Fruit fly (Drosophila melanogaster) whole organism, embryonic: ENCODE results near the gene Taf10.

Experiments
- Adf1 ChIP-seq: fragments of 200-800 bp; sonication (Bioruptor generic); IDR thresholded peaks from 2 replicates; pipeline ENCODE4 v1.3.6; 2022; ENCODE audit warnings: missing biosample characterization, missing genetic modification characterization
- Atf-2 ChIP-seq: fragments of 200-800 bp; sonication (Bioruptor generic); optimal IDR thresholded peaks from 2 replicates; lab custom pipeline; 2016; ENCODE audit warnings: missing biosample characterization, missing genetic modification characterization
- CG11723 ChIP-seq: fragments of 200-800 bp; sonication (Bioruptor generic); optimal IDR thresholded peaks from 2 replicates; lab custom pipeline; 2017; ENCODE audit warnings: missing biosample characterization, mild to moderate bottlenecking, missing genetic modification characterization
- CG12155 ChIP-seq: fragments of 200-800 bp; sonication (Bioruptor generic); optimal IDR thresholded peaks from 3 replicates; lab custom pipeline; 2016; ENCODE audit warnings: missing biosample characterization, missing genetic modification characterization
- CG12299 ChIP-seq: fragments of 200-800 bp; sonication (Bioruptor generic); optimal IDR thresholded peaks from 2 replicates; lab custom pipeline; 2018; ENCODE audit warnings: missing biosample characterization, mild to moderate bottlenecking, missing genetic modification characterization
- CG13775 ChIP-seq: fragments of 200-800 bp; sonication (Bioruptor generic); optimal IDR thresholded peaks from 3 replicates; lab custom pipeline; 2017; ENCODE audit warnings: missing biosample characterization, mild to moderate bottlenecking, missing genetic modification characterization
- CG1647 ChIP-seq: fragments of 200-800 bp; sonication (Bioruptor generic); optimal IDR thresholded peaks from 3 replicates; lab custom pipeline; 2016; ENCODE audit warnings: missing biosample characterization, missing genetic modification characterization
- CG18011 ChIP-seq: fragments of 200-800 bp; sonication (Bioruptor generic); optimal IDR thresholded peaks from 2 replicates; lab custom pipeline; 2017; ENCODE audit warnings: missing biosample characterization, missing genetic modification characterization, mild to moderate bottlenecking, moderate library complexity, missing genotype
- CG2199 ChIP-seq: fragments of 200-800 bp; sonication (Bioruptor generic); IDR thresholded peaks from 3 replicates; pipeline ENCODE4 v1.3.6; 2022; ENCODE audit warnings: missing biosample characterization, missing genetic modification characterization
- CG31388 ChIP-seq: fragments of 200-800 bp; sonication (Bioruptor generic); optimal IDR thresholded peaks from 2 replicates; lab custom pipeline; 2016; ENCODE audit warnings: missing biosample characterization, missing genetic modification characterization
- CG32532 ChIP-seq: fragments of 200-800 bp; sonication (Bioruptor generic); IDR thresholded peaks from 2 replicates; pipeline ENCODE4 v1.3.6; 2022; ENCODE audit warnings: missing biosample characterization, missing genetic modification characterization
- CG3281 ChIP-seq: fragments of 200-800 bp; sonication (Bioruptor generic); optimal IDR thresholded peaks from 3 replicates; lab custom pipeline; 2017; ENCODE audit warnings: missing biosample characterization, mild to moderate bottlenecking, missing genetic modification characterization
- CG33213 ChIP-seq: fragments of 200-800 bp; sonication (Bioruptor generic); optimal IDR thresholded peaks from 3 replicates; lab custom pipeline; 2016; ENCODE audit warnings: missing biosample characterization, missing genetic modification characterization
- CG33557 ChIP-seq: fragments of 200-800 bp; sonication (Bioruptor generic); optimal IDR thresholded peaks from 2 replicates; lab custom pipeline; 2019; ENCODE audit warnings: missing biosample characterization, mild to moderate bottlenecking, missing genetic modification characterization, moderate library complexity
- CG34422 ChIP-seq: fragments of 200-800 bp; sonication (Bioruptor generic); IDR thresholded peaks from 3 replicates; pipeline ENCODE4 v1.3.6; 2022; ENCODE audit warnings: missing biosample characterization, missing genetic modification characterization
- CG4360 ChIP-seq: fragments of 200-800 bp; sonication (Bioruptor generic); IDR thresholded peaks from 2 replicates; pipeline ENCODE4 v1.3.6; 2022; ENCODE audit warnings: missing biosample characterization, missing genetic modification characterization
- CG7357 ChIP-seq: fragments of 200-800 bp; sonication (Bioruptor generic); IDR thresholded peaks from 3 replicates; pipeline ENCODE4 v1.3.6; 2022; ENCODE audit warnings: missing biosample characterization, missing genetic modification characterization
- CG8388 ChIP-seq: fragments of 200-800 bp; sonication (Bioruptor generic); optimal IDR thresholded peaks from 2 replicates; lab custom pipeline; 2019; ENCODE audit warnings: missing biosample characterization, mild to moderate bottlenecking, missing genetic modification characterization, moderate library complexity
- CG8478 ChIP-seq: fragments of >200 bp; optimal IDR thresholded peaks from 2 replicates; lab custom pipeline; 2018
- CG8944 ChIP-seq: fragments of 200-800 bp; sonication (Bioruptor generic); optimal IDR thresholded peaks from 3 replicates; lab custom pipeline; 2016; ENCODE audit warnings: missing biosample characterization, missing genetic modification characterization
- CHES-1-like ChIP-seq: fragments of 200-800 bp; sonication (Bioruptor generic); optimal IDR thresholded peaks from 2 replicates; lab custom pipeline; 2016; ENCODE audit warnings: missing biosample characterization, missing genetic modification characterization
- Elba2 ChIP-seq: fragments of 200-800 bp; sonication (Bioruptor generic); optimal IDR thresholded peaks from 3 replicates; lab custom pipeline; 2016; ENCODE audit warnings: missing biosample characterization, missing genetic modification characterization
- HmgZ ChIP-seq: fragments of 200-800 bp; sonication (Bioruptor generic); optimal IDR thresholded peaks from 2 replicates; lab custom pipeline; 2018; ENCODE audit warnings: missing biosample characterization, mild to moderate bottlenecking, missing genetic modification characterization
- Hr78 ChIP-seq, 2 experiments: fragments of 200-800 bp in 1 of 2; fragments of >200 bp in 1 of 2; sonication (Bioruptor generic) in 1 of 2; optimal IDR thresholded peaks; 2 replicates each; lab custom pipeline; 2017 to 2019; ENCODE audit warnings: missing biosample characterization in 2 of 2, missing genetic modification characterization in 2 of 2, mild to moderate bottlenecking in 1 of 2, moderate library complexity in 1 of 2
- Lpt ChIP-seq: fragments of >200 bp; optimal IDR thresholded peaks from 2 replicates; lab custom pipeline; 2018; ENCODE audit warnings: missing biosample characterization, missing genetic modification characterization
- NFAT ChIP-seq: fragments of 200-800 bp; sonication (Bioruptor generic); IDR thresholded peaks from 2 replicates; pipeline ENCODE4 v1.3.6; 2022; ENCODE audit warnings: missing biosample characterization, missing genetic modification characterization
- NK7.1 ChIP-seq: fragments of 200-800 bp; sonication (Bioruptor generic); optimal IDR thresholded peaks from 3 replicates; lab custom pipeline; 2016; ENCODE audit warnings: missing biosample characterization, missing genetic modification characterization
- Stat92E ChIP-seq, 3 experiments: fragments of >200 bp in 2 of 3; fragments of 200-800 bp in 1 of 3; sonication (Bioruptor generic) in 1 of 3; optimal IDR thresholded peaks; 2 replicates each; lab custom pipeline; 2017 to 2019; ENCODE audit warnings: missing biosample characterization in 3 of 3, missing genetic modification characterization in 3 of 3, mild to moderate bottlenecking in 1 of 3, moderate library complexity in 1 of 3
- Usf ChIP-seq: fragments of 200-800 bp; sonication (Bioruptor generic); optimal IDR thresholded peaks from 2 replicates; lab custom pipeline; 2017; ENCODE audit warnings: missing genotype, missing biosample characterization, missing genetic modification characterization
- abd-A ChIP-seq: fragments of 200-800 bp; sonication (Bioruptor generic); optimal IDR thresholded peaks from 3 replicates; lab custom pipeline; 2019; ENCODE audit warnings: missing biosample characterization, mild to moderate bottlenecking, missing genetic modification characterization, moderate library complexity
- bigmax ChIP-seq: fragments of 200-800 bp; sonication (Bioruptor generic); optimal IDR thresholded peaks from 2 replicates; lab custom pipeline; 2018; ENCODE audit warnings: missing biosample characterization, mild to moderate bottlenecking, missing genetic modification characterization
- br ChIP-seq: fragments of >200 bp; optimal IDR thresholded peaks from 2 replicates; lab custom pipeline; 2017
- cas ChIP-seq: fragments of 200-800 bp; sonication (Bioruptor generic); IDR thresholded peaks from 2 replicates; pipeline ENCODE4 v1.3.6; 2022; ENCODE audit warnings: missing biosample characterization, missing genetic modification characterization
- crol ChIP-seq: fragments of 200-800 bp; sonication (Bioruptor generic); IDR thresholded peaks from 2 replicates; pipeline ENCODE4 v1.3.6; 2022; ENCODE audit warnings: missing biosample characterization, missing genetic modification characterization
- da ChIP-seq: fragments of 200-800 bp; sonication (Bioruptor generic); optimal IDR thresholded peaks from 2 replicates; lab custom pipeline; 2016; ENCODE audit warnings: missing biosample characterization, missing genetic modification characterization
- dimm ChIP-seq: fragments of 200-800 bp; sonication (Bioruptor generic); IDR thresholded peaks from 2 replicates; pipeline ENCODE4 v1.3.6; 2022; ENCODE audit warnings: missing biosample characterization, missing genetic modification characterization
- grn ChIP-seq: fragments of 200-800 bp; sonication (Bioruptor generic); optimal IDR thresholded peaks from 3 replicates; lab custom pipeline; 2017; ENCODE audit warnings: missing biosample characterization, missing genetic modification characterization
- gsb-n ChIP-seq: fragments of 200-800 bp; sonication (Bioruptor generic); optimal IDR thresholded peaks from 3 replicates; lab custom pipeline; 2018; ENCODE audit warnings: missing biosample characterization, mild to moderate bottlenecking, missing genetic modification characterization
- hb ChIP-seq: fragments of 200-800 bp; sonication (Bioruptor generic); IDR thresholded peaks from 3 replicates; pipeline ENCODE4 v1.3.6; 2022; ENCODE audit warnings: missing biosample characterization, missing genetic modification characterization; ENCODE audit not compliant: partially characterized antibody
- hth ChIP-seq: fragments of >200 bp; optimal IDR thresholded peaks from 2 replicates; lab custom pipeline; 2017; ENCODE audit warnings: inconsistent platforms
- org-1 ChIP-seq: fragments of 200-800 bp; sonication (Bioruptor generic); optimal IDR thresholded peaks from 2 replicates; lab custom pipeline; 2017; ENCODE audit warnings: missing biosample characterization, missing genetic modification characterization
- p53 ChIP-seq: fragments of 200-800 bp; sonication (Bioruptor generic); optimal IDR thresholded peaks from 2 replicates; lab custom pipeline; 2016; ENCODE audit warnings: missing biosample characterization, missing genetic modification characterization
- pan ChIP-seq, 4 experiments: fragments of >200 bp in 3 of 4; fragments of 200-800 bp in 1 of 4; sonication (Bioruptor generic) in 1 of 4; optimal IDR thresholded peaks in 3 of 4; IDR thresholded peaks in 1 of 4; 2 replicates each; pipeline versions ENCODE4 v1.3.6 to Lab custom; 2017 to 2022; ENCODE audit warnings: missing biosample characterization in 2 of 4, missing genetic modification characterization in 2 of 4, mixed read lengths in 1 of 4
- pnt ChIP-seq: fragments of 200-800 bp; sonication (Bioruptor generic); optimal IDR thresholded peaks from 3 replicates; lab custom pipeline; 2016; ENCODE audit warnings: missing biosample characterization, missing genetic modification characterization
- ranshi ChIP-seq: fragments of 200-800 bp; sonication (Bioruptor generic); IDR thresholded peaks from 2 replicates; pipeline ENCODE4 v1.3.6; 2022; ENCODE audit warnings: missing biosample characterization, missing genetic modification characterization
- repo ChIP-seq: fragments of 200-800 bp; sonication (Bioruptor generic); optimal IDR thresholded peaks from 2 replicates; lab custom pipeline; 2016; ENCODE audit warnings: missing biosample characterization, missing genetic modification characterization
- sens-2 ChIP-seq: fragments of 200-800 bp; sonication (Bioruptor generic); IDR thresholded peaks from 2 replicates; pipeline ENCODE4 v1.3.6; 2022; ENCODE audit warnings: missing biosample characterization, missing genetic modification characterization
- shn ChIP-seq: fragments of 200-800 bp; sonication (Bioruptor generic); optimal IDR thresholded peaks from 3 replicates; lab custom pipeline; 2016; ENCODE audit warnings: missing biosample characterization, missing genetic modification characterization
- stc ChIP-seq: fragments of 200-800 bp; sonication (Bioruptor generic); IDR thresholded peaks from 2 replicates; pipeline ENCODE4 v1.3.6; 2022; ENCODE audit warnings: missing biosample characterization, missing genetic modification characterization
- tgo ChIP-seq: fragments of 200-800 bp; sonication (Bioruptor generic); IDR thresholded peaks from 3 replicates; pipeline ENCODE4 v1.3.6; 2022; ENCODE audit warnings: missing biosample characterization, missing genetic modification characterization
- unpg ChIP-seq: fragments of 200-800 bp; sonication (Bioruptor generic); optimal IDR thresholded peaks from 3 replicates; lab custom pipeline; 2018; ENCODE audit warnings: missing biosample characterization, mild to moderate bottlenecking, missing genetic modification characterization, moderate library complexity
- z ChIP-seq: fragments of 200-800 bp; sonication (Bioruptor generic); IDR thresholded peaks from 3 replicates; pipeline ENCODE4 v1.3.6; 2022; ENCODE audit warnings: missing biosample characterization, missing genetic modification characterization

Taf10 gene

dm6 chr2L:2734215-2734614 lies 33.5 kb upstream of the Taf10 start (continued):
- TF ChIP-seq hth = no peak
- TF ChIP-seq Atf-2 (GFP tag; lab: Kevin White, UChicago) = peak; percentile 19
- TF ChIP-seq CG3281 (GFP tag; lab: Kevin White, UChicago) = peak; percentile 85
- TF ChIP-seq Hr78 (GFP tag; optimal IDR thresholded peaks at IDR 0.05; lab: Kevin White, UChicago) = no peak
- TF ChIP-seq CG1647 = no peak
- no peak for TF ChIP-seq pan (optimal IDR thresholded peaks at IDR 0.05; lab: Kevin White, UChicago)
- TF ChIP-seq pan (GFP tag; optimal IDR thresholded peaks at IDR 0.05 in 1 of 2, IDR thresholded peaks at IDR 0.05 in 1 of 2) = peak in 1 of 2 experiments; percentile 23
- TF ChIP-seq CG8388 = no peak
- no peak for TF ChIP-seq CG33557
- TF ChIP-seq Adf1 (GFP tag; lab: Robert Waterston, UW) = no peak; the same call in 1 of the 2 replicates
- peak; percentile 30; the same call in 1 of the 3 replicates for TF ChIP-seq CG7357
- TF ChIP-seq z (GFP tag; lab: Robert Waterston, UW) = no peak
- TF ChIP-seq org-1 = peak; percentile 24
- no peak for TF ChIP-seq NFAT
- peak; percentile 11 for TF ChIP-seq CG18011 (GFP tag; lab: Kevin White, UChicago)
- peak; percentile 1 for TF ChIP-seq shn (GFP tag; lab: Kevin White, UChicago)
- no peak for TF ChIP-seq p53 (GFP tag; lab: Kevin White, UChicago)
- TF ChIP-seq cas (GFP tag; lab: Robert Waterston, UW) = no peak
- peak; percentile 17 for TF ChIP-seq HmgZ (tag; lab: Kevin White, UChicago)
- TF ChIP-seq Lpt = no peak
- TF ChIP-seq bigmax = no peak
- TF ChIP-seq CG8944 (GFP tag; lab: Kevin White, UChicago) = no peak
- peak; percentile 43 for TF ChIP-seq Usf (GFP tag; lab: Kevin White, UChicago)
- TF ChIP-seq Elba2 (GFP tag; lab: Kevin White, UChicago) = no peak
- no peak for TF ChIP-seq CG12299 (tag; lab: Kevin White, UChicago)
- no peak for TF ChIP-seq CG34422
- TF ChIP-seq CG33213 (GFP tag; lab: Kevin White, UChicago) = no peak
- TF ChIP-seq da (GFP tag; lab: Kevin White, UChicago) = no peak
- TF ChIP-seq CG31388 = no peak
- TF ChIP-seq stc (GFP tag; lab: Robert Waterston, UW) = no peak; the same call in 1 of the 2 replicates
- TF ChIP-seq CHES-1-like (GFP tag; lab: Kevin White, UChicago) = peak; percentile 50
- no peak for TF ChIP-seq grn (GFP tag; lab: Kevin White, UChicago)
- TF ChIP-seq repo = no peak
- TF ChIP-seq CG12155 (GFP tag; lab: Kevin White, UChicago) = peak; percentile 46
- peak; percentile 22; the same call in 2 of the 3 replicates for TF ChIP-seq tgo (GFP tag; lab: Robert Waterston, UW)
- no peak for TF ChIP-seq hb (GFP tag; lab: Robert Waterston, UW)
- no peak for TF ChIP-seq pnt (GFP tag; lab: Kevin White, UChicago)
- peak; percentile 71 for TF ChIP-seq CG32532 (GFP tag; lab: Robert Waterston, UW)
- peak; percentile 16 for TF ChIP-seq CG11723 (GFP tag; lab: Kevin White, UChicago)
- TF ChIP-seq Stat92E (GFP tag; optimal IDR thresholded peaks at IDR 0.05; lab: Kevin White, UChicago) = no peak
- no peak for TF ChIP-seq sens-2 (GFP tag; lab: Robert Waterston, UW)
- TF ChIP-seq abd-A (tag; lab: Kevin White, UChicago) = no peak
- TF ChIP-seq CG13775 (GFP tag; lab: Kevin White, UChicago) = peak; percentile 49
- peak; percentile 45 for TF ChIP-seq unpg (GFP tag; lab: Kevin White, UChicago)
- TF ChIP-seq NK7.1 (GFP tag; lab: Kevin White, UChicago) = peak; percentile 12
- TF ChIP-seq CG2199 = no peak
- TF ChIP-seq crol = peak; percentile 39
- TF ChIP-seq ranshi = peak; percentile 62; the same call in 1 of the 2 replicates
- no peak for TF ChIP-seq CG8478
- TF ChIP-seq br (lab: Kevin White, UChicago) = no peak
- no peak for TF ChIP-seq CG4360 (GFP tag; lab: Robert Waterston, UW)
- TF ChIP-seq gsb-n (tag; lab: Kevin White, UChicago) = no peak
- TF ChIP-seq dimm = no peak
